Worm (Caenorhabditis elegans): ENCODE results near the gene Y54F10AR.1.

Y54F10AR.1 gene

DNA sequence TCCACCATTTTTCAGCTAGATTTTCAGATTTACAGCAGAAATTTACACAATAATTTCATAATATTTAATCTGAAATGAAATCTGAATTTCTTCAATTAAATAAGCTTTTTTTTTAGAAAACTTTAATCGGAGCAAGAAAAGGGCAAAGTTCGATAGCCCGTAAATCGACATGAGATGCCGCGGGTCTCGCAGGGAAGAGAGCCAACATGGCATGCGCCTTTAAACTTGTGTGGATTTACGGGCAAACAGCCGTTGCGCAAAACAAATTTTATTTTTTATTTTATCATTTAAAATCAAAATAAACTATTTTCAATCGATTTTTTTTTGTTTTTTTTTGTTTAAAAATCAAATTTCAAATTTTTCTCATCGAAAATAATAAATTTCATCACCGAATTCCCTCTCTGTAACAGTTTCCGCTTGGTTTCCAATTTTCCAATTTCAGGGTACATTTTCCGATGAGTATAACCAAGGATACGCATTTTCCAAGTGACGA is 46.8 kb downstream of the Y54F10AR.1 start, which contains the start of the genes Y54F10AM.15, rbc-2 and ndua-8 (continued):
- no peak for TF ChIP-seq nhr-12 (tag; optimal IDR thresholded peaks at IDR 0.05)
- TF ChIP-seq unc-62 (GFP tag; optimal IDR thresholded peaks at IDR 0.05): no peak
- TF ChIP-seq mdl-1 (tag; optimal IDR thresholded peaks at IDR 0.05): peak in 1 of 2 experiments; percentile 62
- no peak for TF ChIP-seq unc-39 (tag; optimal IDR thresholded peaks at IDR 0.05)
- peak; percentile 72 for TF ChIP-seq fos-1 (tag; optimal IDR thresholded peaks at IDR 0.05)
- TF ChIP-seq snpc-4 (tag; optimal IDR thresholded peaks at IDR 0.05): peak; percentile 76
- TF ChIP-seq lin-11 (tag; optimal IDR thresholded peaks at IDR 0.05): peak; percentile 79
